Fruit fly (Drosophila melanogaster) whole organism, wandering third instar larva: Measurements from ENCODE around the gene CG42758.

ENCODE experiments used
- Abd-B ChIP-seq: fragments of >200 bp; optimal IDR thresholded peaks from 2 replicates; lab custom pipeline; 2017; ENCODE audit warnings: missing biosample characterization, missing genetic modification characterization
- CG32264 ChIP-seq: fragments of 200-800 bp; sonication (Bioruptor generic); optimal IDR thresholded peaks from 2 replicates; lab custom pipeline; 2016; ENCODE audit warnings: missing biosample characterization, missing genetic modification characterization
- CG9705 ChIP-seq: fragments of 200-800 bp; sonication (Bioruptor generic); optimal IDR thresholded peaks from 2 replicates; lab custom pipeline; 2018; ENCODE audit warnings: missing biosample characterization, mild to moderate bottlenecking, missing genetic modification characterization
- CrebA ChIP-seq: fragments of 200-800 bp; sonication (Bioruptor generic); optimal IDR thresholded peaks from 2 replicates; lab custom pipeline; 2016; ENCODE audit warnings: missing biosample characterization, mild to moderate bottlenecking, missing genetic modification characterization, borderline replicate concordance
- Dfd ChIP-seq: fragments of >200 bp; optimal IDR thresholded peaks from 2 replicates; lab custom pipeline; 2017; ENCODE audit warnings: missing biosample characterization, missing genetic modification characterization
- GATAd ChIP-seq: sonication (Bioruptor generic); optimal IDR thresholded peaks from 2 replicates; lab custom pipeline; 2016; ENCODE audit warnings: missing biosample characterization, missing genetic modification characterization
- HLH106 ChIP-seq: fragments of 200-800 bp; optimal IDR thresholded peaks from 3 replicates; lab custom pipeline; 2019; ENCODE audit warnings: missing biosample characterization, mild to moderate bottlenecking, missing genetic modification characterization, moderate library complexity
- Hnf4 ChIP-seq: fragments of 200-800 bp; sonication (Bioruptor generic); optimal IDR thresholded peaks from 2 replicates; lab custom pipeline; 2016; ENCODE audit warnings: missing biosample characterization, mild to moderate bottlenecking, missing genetic modification characterization
- Hr78 ChIP-seq: fragments of >200 bp; optimal IDR thresholded peaks from 2 replicates; lab custom pipeline; 2017; ENCODE audit warnings: missing biosample characterization, missing genetic modification characterization
- Jra ChIP-seq: sonication (Bioruptor generic); optimal IDR thresholded peaks from 2 replicates; lab custom pipeline; 2016; ENCODE audit warnings: missing biosample characterization, missing genetic modification characterization
- Myc ChIP-seq: fragments of >200 bp; optimal IDR thresholded peaks from 2 replicates; lab custom pipeline; 2017
- OdsH ChIP-seq: fragments of 200-800 bp; sonication (Bioruptor generic); optimal IDR thresholded peaks from 2 replicates; lab custom pipeline; 2016; ENCODE audit warnings: missing biosample characterization, mild to moderate bottlenecking, missing genetic modification characterization
- Rel ChIP-seq, 2 experiments: fragments of 200-800 bp; sonication (Bioruptor generic) in 1 of 2; optimal IDR thresholded peaks; 2 replicates in 1 of 2; 3 replicates in 1 of 2; lab custom pipeline; 2016 to 2019; ENCODE audit warnings: mild to moderate bottlenecking in 2 of 2, missing biosample characterization in 2 of 2, missing genetic modification characterization in 2 of 2, moderate library complexity in 1 of 2
- Sp1 ChIP-seq: fragments of 200-800 bp; sonication (Bioruptor generic); optimal IDR thresholded peaks from 3 replicates; lab custom pipeline; 2019; ENCODE audit warnings: missing biosample characterization, mild to moderate bottlenecking, missing genetic modification characterization, moderate library complexity
- Vsx2 ChIP-seq: fragments of 200-300, 225-300 bp; sonication (Bioruptor generic); optimal IDR thresholded peaks from 2 replicates; lab custom pipeline; 2018; ENCODE audit warnings: missing biosample characterization, missing genetic modification characterization; ENCODE audit not compliant: partially characterized antibody
- br ChIP-seq: fragments of 200-800 bp; sonication (Bioruptor generic); optimal IDR thresholded peaks from 2 replicates; lab custom pipeline; 2016; ENCODE audit warnings: missing biosample characterization, missing genetic modification characterization
- brk ChIP-seq: fragments of 200-800 bp; sonication (Bioruptor generic); optimal IDR thresholded peaks from 2 replicates; lab custom pipeline; 2016; ENCODE audit warnings: missing biosample characterization, mild to moderate bottlenecking, missing genetic modification characterization
- dl ChIP-seq, 2 experiments: fragments of 175-275, 200-275 bp in 1 of 2; fragments of 200-275 bp in 1 of 2; sonication (Bioruptor generic); optimal IDR thresholded peaks; lab custom pipeline; 2018; ENCODE audit warnings: mild to moderate bottlenecking in 2 of 2, missing biosample characterization in 2 of 2, missing genetic modification characterization in 2 of 2, moderate library complexity in 2 of 2; ENCODE audit not compliant: partially characterized antibody in 2 of 2, insufficient read depth in 1 of 2
- dsf ChIP-seq: sonication (Bioruptor generic); optimal IDR thresholded peaks from 2 replicates; lab custom pipeline; 2016; ENCODE audit warnings: missing biosample characterization, missing genetic modification characterization, borderline replicate concordance
- ey ChIP-seq: fragments of 200-800 bp; sonication (Bioruptor generic); optimal IDR thresholded peaks from 2 replicates; lab custom pipeline; 2016; ENCODE audit warnings: missing biosample characterization, missing genetic modification characterization
- foxo ChIP-seq, 2 experiments: fragments of 200-800 bp; sonication (Bioruptor generic); optimal IDR thresholded peaks; 2 replicates in 1 of 2; 3 replicates in 1 of 2; lab custom pipeline; 2016 to 2017; ENCODE audit warnings: missing biosample characterization in 2 of 2, missing genetic modification characterization in 2 of 2
- fru ChIP-seq: fragments of 200-800 bp; sonication (Bioruptor generic); optimal IDR thresholded peaks from 3 replicates; lab custom pipeline; 2016; ENCODE audit warnings: missing biosample characterization, mild to moderate bottlenecking, missing genetic modification characterization
- h ChIP-seq: fragments of 200-800 bp; sonication (Bioruptor generic); optimal IDR thresholded peaks from 3 replicates; lab custom pipeline; 2016; ENCODE audit warnings: missing biosample characterization, mild to moderate bottlenecking, missing genetic modification characterization
- jim ChIP-seq: fragments of 175-275, 200-325 bp; sonication (Bioruptor generic); optimal IDR thresholded peaks from 2 replicates; lab custom pipeline; 2016; ENCODE audit warnings: missing biosample characterization, mild to moderate bottlenecking, missing genetic modification characterization
- psq ChIP-seq: fragments of 200-800 bp; sonication (Bioruptor generic); optimal IDR thresholded peaks from 3 replicates; lab custom pipeline; 2017; ENCODE audit warnings: missing biosample characterization, mild to moderate bottlenecking, missing genetic modification characterization, moderate library complexity
- rgr ChIP-seq: fragments of 200-800 bp; sonication (Bioruptor generic); optimal IDR thresholded peaks from 3 replicates; lab custom pipeline; 2016; ENCODE audit warnings: missing biosample characterization, mild to moderate bottlenecking, missing genetic modification characterization
- sage ChIP-seq: fragments of 200-800 bp; sonication (Bioruptor generic); optimal IDR thresholded peaks from 2 replicates; lab custom pipeline; 2016; ENCODE audit warnings: missing biosample characterization, mild to moderate bottlenecking, missing genetic modification characterization
- sv ChIP-seq: fragments of 200-800 bp; sonication (Bioruptor generic); optimal IDR thresholded peaks from 3 replicates; lab custom pipeline; 2016; ENCODE audit warnings: missing biosample characterization, missing genetic modification characterization
- tai ChIP-seq: sonication (Bioruptor generic); optimal IDR thresholded peaks from 2 replicates; lab custom pipeline; 2016; ENCODE audit warnings: missing biosample characterization, missing genetic modification characterization
- usp ChIP-seq: fragments of >200 bp; optimal IDR thresholded peaks from 2 replicates; lab custom pipeline; 2017; ENCODE audit warnings: missing biosample characterization, missing genetic modification characterization
- woc ChIP-seq: sonication (Bioruptor generic); optimal IDR thresholded peaks from 2 replicates; lab custom pipeline; 2016; ENCODE audit warnings: missing biosample characterization, mild to moderate bottlenecking, missing genetic modification characterization

Gene CG42758

dm6 chr3L:14551621-14552020 is 15.6 kb upstream of the CG42758 start:
- no peak for TF ChIP-seq h (GFP tag; lab: Kevin White, UChicago)

- TF ChIP-seq jim (GFP tag; lab: Kevin White, UChicago): no peak
- TF ChIP-seq Hr78 (GFP tag; lab: Kevin White, UChicago): no peak
- no peak for TF ChIP-seq sage (GFP tag; lab: Kevin White, UChicago)
- no peak for TF ChIP-seq br (GFP tag; lab: Kevin White, UChicago)
- no peak for TF ChIP-seq Jra (GFP tag; lab: Kevin White, UChicago)
- no peak for TF ChIP-seq h (GFP tag; lab: Kevin White, UChicago)
- no peak for TF ChIP-seq dsf
- TF ChIP-seq fru (GFP tag; lab: Kevin White, UChicago): no peak
- no peak for TF ChIP-seq Rel (GFP tag; optimal IDR thresholded peaks at IDR 0.05; lab: Kevin White, UChicago)
- TF ChIP-seq Rel (tag; optimal IDR thresholded peaks at IDR 0.05; lab: Kevin White, UChicago): no peak
- TF ChIP-seq Sp1 (GFP tag; lab: Kevin White, UChicago): no peak
- TF ChIP-seq Dfd: no peak
- TF ChIP-seq Hnf4 (GFP tag; lab: Kevin White, UChicago): no peak
- no peak for TF ChIP-seq HLH106
- no peak for TF ChIP-seq usp
- no peak for TF ChIP-seq brk (GFP tag; lab: Kevin White, UChicago)
Measured at dm6 chr3L:14552041-14552924, 15.0 kb upstream of the CG42758 start.

dm6 chr3L:14552925-14553239 is 14.4 kb upstream of the CG42758 start:
- TF ChIP-seq ey (GFP tag; lab: Kevin White, UChicago) (peak; percentile 55), CG9705 (GFP tag; lab: Kevin White, UChicago) (no peak), CG32264 (GFP tag; lab: Kevin White, UChicago) (no peak), h (GFP tag; lab: Kevin White, UChicago) (peak; percentile 42), usp (no peak), Sp1 (GFP tag; lab: Kevin White, UChicago) (peak; percentile 15), dsf (no peak), rgr (GFP tag; lab: Kevin White, UChicago) (peak; percentile 38), foxo (GFP tag; optimal IDR thresholded peaks at IDR 0.05; lab: Kevin White, UChicago) (peak in 1 of 2 experiments; percentile 61), fru (GFP tag; lab: Kevin White, UChicago) (peak; percentile 59), HLH106 (no peak), OdsH (GFP tag; lab: Kevin White, UChicago) (no peak), psq (GFP tag; lab: Kevin White, UChicago) (peak; percentile 10), brk (GFP tag; lab: Kevin White, UChicago) (no peak)

- no peak for TF ChIP-seq GATAd (GFP tag; lab: Kevin White, UChicago)
Measured at dm6 chr3L:14553891-14554303, 13.3 kb upstream of the CG42758 start.

- TF ChIP-seq dl (GFP tag; optimal IDR thresholded peaks at IDR 0.05; lab: Kevin White, UChicago; ENCODE audit: insufficient read depth in 1 of 2, partially characterized antibody in 2 of 2) (no peak), woc (GFP tag; lab: Kevin White, UChicago) (no peak), Vsx2 (GFP tag; lab: Kevin White, UChicago) (no peak), Myc (lab: Kevin White, UChicago) (no peak), CG9705 (GFP tag; lab: Kevin White, UChicago) (no peak), Jra (GFP tag; lab: Kevin White, UChicago) (no peak)
Measured at dm6 chr3L:14555052-14555451, 12.2 kb upstream of the CG42758 start.

- TF ChIP-seq Abd-B (GFP tag; lab: Kevin White, UChicago) (no peak), ey (GFP tag; lab: Kevin White, UChicago) (no peak), sv (GFP tag; lab: Kevin White, UChicago) (no peak), Rel (GFP tag; optimal IDR thresholded peaks at IDR 0.05; lab: Kevin White, UChicago) (no peak), Rel (tag; optimal IDR thresholded peaks at IDR 0.05; lab: Kevin White, UChicago) (no peak), jim (GFP tag; lab: Kevin White, UChicago) (no peak), Sp1 (GFP tag; lab: Kevin White, UChicago) (no peak), br (GFP tag; lab: Kevin White, UChicago) (no peak), CrebA (GFP tag; lab: Kevin White, UChicago) (no peak), Hnf4 (GFP tag; lab: Kevin White, UChicago) (no peak), CG9705 (GFP tag; lab: Kevin White, UChicago) (no peak), GATAd (GFP tag; lab: Kevin White, UChicago) (no peak), tai (GFP tag; lab: Kevin White, UChicago) (no peak), rgr (GFP tag; lab: Kevin White, UChicago) (no peak), woc (GFP tag; lab: Kevin White, UChicago) (no peak)
- TF ChIP-seq, all 38 proteins: peak for 0
Measured at dm6 chr3L:14556177-14556576, 11.1 kb upstream of the CG42758 start.
